Worm (Caenorhabditis elegans) whole organism, L1 larva: ENCODE results near the gene pink-1.

Experiments
- C16A3.4 ChIP-seq: fragments of 150-350 bp; optimal IDR thresholded peaks from 2 replicates; lab custom pipeline; 2014; ENCODE audit warnings: missing biosample characterization, missing genetic modification characterization
- F16B12.6 ChIP-seq: fragments of 150-350 bp; optimal IDR thresholded peaks from 2 replicates; lab custom pipeline; 2014; ENCODE audit warnings: missing biosample characterization, missing genetic modification characterization
- Y116A8C.19 ChIP-seq: sonication (generic microtip); optimal IDR thresholded peaks from 2 replicates; lab custom pipeline; 2016; ENCODE audit warnings: missing compliant biosample characterization, missing genetic modification characterization, borderline replicate concordance
- ama-1 ChIP-seq: fragments of 150-350 bp; optimal IDR thresholded peaks from 2 replicates; lab custom pipeline; 2014
- blmp-1 ChIP-seq: fragments of 150-350 bp; optimal IDR thresholded peaks from 2 replicates; lab custom pipeline; 2014; ENCODE audit warnings: missing biosample characterization, missing genetic modification characterization
- ceh-82 ChIP-seq, 3 experiments: fragments of 150-350 bp in 1 of 3; sonication (generic microtip) in 2 of 3; optimal IDR thresholded peaks; 2 replicates each; lab custom pipeline; 2014 to 2017; ENCODE audit warnings: missing biosample characterization in 3 of 3, missing genetic modification characterization in 3 of 3
- dpl-1 ChIP-seq, 3 experiments: fragments of 150-350 bp in 2 of 3; sonication (generic microtip) in 1 of 3; optimal IDR thresholded peaks; 2 replicates each; lab custom pipeline; 2014 to 2017; ENCODE audit warnings: missing biosample characterization in 3 of 3, missing genetic modification characterization in 3 of 3, missing genetic modification reagents in 3 of 3
- efl-1 ChIP-seq, 4 experiments: fragments of 150-350 bp; optimal IDR thresholded peaks in 3 of 4; peaks in 1 of 4; 1 replicate in 1 of 4; 2 replicates in 3 of 4; lab custom pipeline; 2014; ENCODE audit warnings: missing biosample characterization in 2 of 4, missing genetic modification characterization in 2 of 4, missing genetic modification reagents in 2 of 4
- egl-13 ChIP-seq: sonication (generic microtip); optimal IDR thresholded peaks from 2 replicates; lab custom pipeline; 2016; ENCODE audit warnings: missing genotype, missing genetic modification reagents, missing genetic modification characterization, missing compliant biosample characterization
- egl-27 ChIP-seq, 2 experiments: fragments of 150-350 bp in 1 of 2; sonication (generic microtip); optimal IDR thresholded peaks; 3 replicates each; lab custom pipeline; 2017 to 2018; ENCODE audit warnings: missing biosample characterization in 2 of 2, missing genetic modification characterization in 2 of 2, missing genetic modification reagents in 2 of 2
- elt-3 ChIP-seq, 6 experiments: fragments of 150-350 bp in 1 of 6; sonication (generic microtip); optimal IDR thresholded peaks; 2 replicates each; lab custom pipeline; 2017 to 2018; ENCODE audit warnings: missing biosample characterization in 6 of 6, missing genetic modification characterization in 6 of 6, inconsistent platforms in 1 of 6
- fkh-4 ChIP-seq: sonication (generic microtip); optimal IDR thresholded peaks from 2 replicates; lab custom pipeline; 2016; ENCODE audit warnings: missing compliant biosample characterization, missing genetic modification characterization, borderline replicate concordance
- fkh-8 ChIP-seq: sonication (generic microtip); optimal IDR thresholded peaks from 2 replicates; lab custom pipeline; 2016; ENCODE audit warnings: mild to moderate bottlenecking, missing genetic modification characterization, missing compliant biosample characterization
- hlh-17 ChIP-seq: fragments of 200-800 bp; sonication (Bioruptor generic); optimal IDR thresholded peaks from 2 replicates; lab custom pipeline; 2018; ENCODE audit warnings: missing genetic modification characterization, mild to moderate bottlenecking, missing compliant biosample characterization, moderate library complexity, borderline replicate concordance
- hpl-2 ChIP-seq: fragments of 150-350 bp; optimal IDR thresholded peaks from 2 replicates; lab custom pipeline; 2014; ENCODE audit warnings: missing biosample characterization, missing genetic modification reagents, missing genetic modification characterization
- jun-1 ChIP-seq: fragments of 150-350 bp; optimal IDR thresholded peaks from 2 replicates; lab custom pipeline; 2014; ENCODE audit warnings: missing biosample characterization, missing genetic modification reagents, missing genetic modification characterization
- lin-13 ChIP-seq: fragments of 150-350 bp; optimal IDR thresholded peaks from 2 replicates; lab custom pipeline; 2014; ENCODE audit warnings: missing biosample characterization, missing genetic modification reagents, missing genetic modification characterization
- lin-14 ChIP-seq: fragments of 200-800 bp; sonication (Bioruptor generic); optimal IDR thresholded peaks from 2 replicates; lab custom pipeline; 2018; ENCODE audit warnings: mild to moderate bottlenecking, missing genetic modification characterization, moderate library complexity, missing compliant biosample characterization
- lin-35 ChIP-seq, 2 experiments: fragments of 150-350 bp; optimal IDR thresholded peaks; 2 replicates each; lab custom pipeline; 2014; ENCODE audit warnings: missing biosample characterization in 2 of 2, missing genetic modification characterization in 2 of 2, missing genetic modification reagents in 2 of 2
- lin-39 ChIP-seq: fragments of 150-350 bp; optimal IDR thresholded peaks from 2 replicates; lab custom pipeline; 2014; ENCODE audit warnings: missing biosample characterization, missing genetic modification reagents, missing genetic modification characterization
- lir-3 ChIP-seq: sonication (generic microtip); optimal IDR thresholded peaks from 2 replicates; lab custom pipeline; 2016; ENCODE audit warnings: mild to moderate bottlenecking, missing genetic modification characterization, moderate library complexity, missing compliant biosample characterization; ENCODE audit not compliant: poor library complexity
- lsy-2 ChIP-seq, 2 experiments: fragments of 150-350 bp; optimal IDR thresholded peaks; 2 replicates each; lab custom pipeline; 2014; ENCODE audit warnings: missing biosample characterization in 2 of 2, missing genetic modification characterization in 2 of 2
- mdl-1 ChIP-seq, 2 experiments: fragments of 150-350 bp; optimal IDR thresholded peaks; 2 replicates each; lab custom pipeline; 2014 to 2017; ENCODE audit warnings: missing biosample characterization in 2 of 2, missing genetic modification characterization in 2 of 2, inconsistent platforms in 1 of 2
- mef-2 ChIP-seq: fragments of 150-350 bp; optimal IDR thresholded peaks from 2 replicates; lab custom pipeline; 2014; ENCODE audit warnings: missing biosample characterization, missing genetic modification characterization
- mep-1 ChIP-seq: fragments of 150-350 bp; optimal IDR thresholded peaks from 2 replicates; lab custom pipeline; 2014; ENCODE audit warnings: missing biosample characterization, missing genetic modification characterization
- nhr-11 ChIP-seq: fragments of 150-350 bp; optimal IDR thresholded peaks from 2 replicates; lab custom pipeline; 2014; ENCODE audit warnings: missing biosample characterization, missing genetic modification characterization
- nhr-12 ChIP-seq: sonication (generic microtip); optimal IDR thresholded peaks from 2 replicates; lab custom pipeline; 2017; ENCODE audit warnings: missing biosample characterization, missing genetic modification characterization
- nhr-20 ChIP-seq: sonication (generic microtip); optimal IDR thresholded peaks from 2 replicates; lab custom pipeline; 2016; ENCODE audit warnings: mild to moderate bottlenecking, missing genetic modification characterization, missing compliant biosample characterization
- nhr-28 ChIP-seq: fragments of 150-350 bp; optimal IDR thresholded peaks from 2 replicates; lab custom pipeline; 2014; ENCODE audit warnings: missing biosample characterization, missing genetic modification characterization
- nhr-47 ChIP-seq: sonication (generic microtip); optimal IDR thresholded peaks from 2 replicates; lab custom pipeline; 2016; ENCODE audit warnings: mild to moderate bottlenecking, missing genetic modification characterization, moderate library complexity, missing compliant biosample characterization
- nhr-71 ChIP-seq: sonication (generic microtip); optimal IDR thresholded peaks from 2 replicates; lab custom pipeline; 2016; ENCODE audit warnings: mild to moderate bottlenecking, missing genetic modification characterization, moderate library complexity, missing compliant biosample characterization
- nhr-85 ChIP-seq: sonication (generic microtip); peaks from one replicate; lab custom pipeline; 2016; ENCODE audit warnings: missing genetic modification characterization, inconsistent platforms, missing compliant biosample characterization
- nhr-90 ChIP-seq: sonication (generic microtip); optimal IDR thresholded peaks from 2 replicates; lab custom pipeline; 2016; ENCODE audit warnings: mild to moderate bottlenecking, missing genetic modification characterization, missing compliant biosample characterization; ENCODE audit not compliant: poor library complexity
- pax-3 ChIP-seq: fragments of 200-800 bp; sonication (Bioruptor generic); optimal IDR thresholded peaks from 2 replicates; lab custom pipeline; 2018; ENCODE audit warnings: mild to moderate bottlenecking, missing genetic modification characterization, moderate library complexity, missing compliant biosample characterization
- rnt-1 ChIP-seq: sonication (generic microtip); optimal IDR thresholded peaks from 2 replicates; lab custom pipeline; 2016; ENCODE audit warnings: mild to moderate bottlenecking, missing genetic modification characterization, moderate library complexity, missing compliant biosample characterization
- skn-1 ChIP-seq: fragments of 150-350 bp; optimal IDR thresholded peaks from 2 replicates; lab custom pipeline; 2014; ENCODE audit warnings: missing biosample characterization, missing genetic modification characterization
- snpc-4 ChIP-seq: fragments of 150-350 bp; optimal IDR thresholded peaks from 2 replicates; lab custom pipeline; 2014; ENCODE audit warnings: missing biosample characterization, missing genetic modification characterization
- snu-23 ChIP-seq: sonication (generic microtip); optimal IDR thresholded peaks from 2 replicates; lab custom pipeline; 2016; ENCODE audit warnings: missing genetic modification characterization, missing compliant biosample characterization
- swsn-7 ChIP-seq: sonication (generic microtip); optimal IDR thresholded peaks from 2 replicates; lab custom pipeline; 2016; ENCODE audit warnings: missing genetic modification characterization, missing compliant biosample characterization
- unc-130 ChIP-seq: fragments of 150-350 bp; optimal IDR thresholded peaks from 2 replicates; lab custom pipeline; 2017; ENCODE audit warnings: missing biosample characterization, missing genetic modification characterization, inconsistent platforms
- unc-86 ChIP-seq: sonication (generic microtip); optimal IDR thresholded peaks from 2 replicates; lab custom pipeline; 2016; ENCODE audit warnings: missing genetic modification characterization, missing compliant biosample characterization
- xbp-1 ChIP-seq: sonication (generic microtip); optimal IDR thresholded peaks from 2 replicates; lab custom pipeline; 2016; ENCODE audit warnings: missing genetic modification characterization, missing compliant biosample characterization
- ztf-11 ChIP-seq, 2 experiments: sonication (generic microtip); optimal IDR thresholded peaks; 2 replicates each; lab custom pipeline; 2016 to 2017; ENCODE audit warnings: missing genetic modification characterization in 2 of 2, missing biosample characterization in 1 of 2, missing compliant biosample characterization in 1 of 2
- ztf-4 ChIP-seq: fragments of 150-350 bp; optimal IDR thresholded peaks from 2 replicates; lab custom pipeline; 2014; ENCODE audit warnings: missing biosample characterization, missing genetic modification characterization

pink-1 gene

DNA sequence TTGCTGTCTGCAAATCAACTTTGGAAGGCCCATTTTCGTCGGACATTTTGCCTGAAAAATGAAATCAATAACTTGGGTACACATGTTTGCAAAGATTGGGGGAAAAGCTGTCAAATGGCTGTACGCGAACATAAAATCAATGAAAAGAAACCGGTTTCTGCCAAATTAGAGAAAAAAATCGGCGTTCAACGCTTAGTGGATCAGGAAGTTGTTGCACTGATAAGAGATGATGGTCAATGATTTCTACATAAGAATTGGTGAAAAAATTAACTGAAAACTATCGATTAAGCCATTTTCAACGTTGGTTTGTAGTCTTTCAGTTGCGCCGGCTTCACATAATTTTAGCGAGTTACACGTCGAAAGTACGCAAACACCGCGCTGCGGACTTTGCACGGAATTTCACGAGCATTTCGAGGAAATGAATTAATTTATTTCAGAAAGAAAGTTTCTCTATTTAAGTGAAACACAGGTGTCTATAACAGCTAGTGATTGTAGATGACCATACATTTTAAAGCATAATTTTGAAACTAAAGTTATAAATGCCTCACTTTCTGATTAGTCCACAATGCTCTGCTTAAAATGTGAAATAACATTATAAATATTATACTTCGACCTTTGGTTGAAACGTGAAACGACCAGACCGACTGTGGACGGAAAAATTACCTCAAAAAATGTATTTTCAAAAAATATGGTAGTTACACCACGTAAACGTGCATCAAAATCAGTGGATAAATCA lies 34.2 kb upstream of the pink-1 start, which contains the start of the genes F07F6.4 and F07F6.2:
Gene F07F6.4 (minus strand): TSS at position 51 of the 736 bp plus-strand sequence.
Gene F07F6.2 (plus strand): TSS at position 686 of the 736 bp plus-strand sequence.
- TF ChIP-seq lin-35 (GFP tag; optimal IDR thresholded peaks at IDR 0.05; lab: Kevin White, UChicago): peak; percentile 44 to 63
- TF ChIP-seq efl-1 (optimal IDR thresholded peaks at IDR 0.05; lab: Kevin White, UChicago): peak; percentile 40 to 55
- peak; percentile 56 to 89 for TF ChIP-seq efl-1 (GFP tag; optimal IDR thresholded peaks at IDR 0.05 in 1 of 2; lab: Kevin White, UChicago)
- TF ChIP-seq rnt-1: peak; percentile 20
- peak in 1 of 3 experiments; percentile 31 for TF ChIP-seq ceh-82 (tag; optimal IDR thresholded peaks at IDR 0.05; lab: Kevin White, UChicago)
- peak in 1 of 2 experiments; percentile 15 for TF ChIP-seq lsy-2 (tag; optimal IDR thresholded peaks at IDR 0.05; lab: Kevin White, UChicago)
- no peak for TF ChIP-seq ztf-11 (tag; optimal IDR thresholded peaks at IDR 0.05; lab: Kevin White, UChicago)
- TF ChIP-seq nhr-28 (tag; lab: Kevin White, UChicago): no peak
- TF ChIP-seq F16B12.6 (tag; lab: Kevin White, UChicago): peak; percentile 92
- peak; percentile 34 for TF ChIP-seq blmp-1 (tag; lab: Kevin White, UChicago)
- peak; percentile 2 for TF ChIP-seq nhr-47 (tag; lab: Kevin White, UChicago)
- peak; percentile 30 to 64 (median 42) for TF ChIP-seq dpl-1 (GFP tag; optimal IDR thresholded peaks at IDR 0.05; lab: Kevin White, UChicago)
- peak; percentile 53 for TF ChIP-seq unc-130
- peak; percentile 19 for TF ChIP-seq skn-1 (tag; lab: Kevin White, UChicago)
- TF ChIP-seq jun-1 (tag; lab: Kevin White, UChicago): no peak
- no peak for TF ChIP-seq fkh-8 (tag; lab: Kevin White, UChicago)
- no peak for TF ChIP-seq hpl-2 (GFP tag; lab: Kevin White, UChicago)
- no peak for TF ChIP-seq mef-2
- TF ChIP-seq nhr-71 (tag; lab: Kevin White, UChicago): peak; percentile 32
- peak; percentile 68 for TF ChIP-seq xbp-1 (tag; lab: Kevin White, UChicago)
- TF ChIP-seq, all 84 proteins: peak for 13

- TF ChIP-seq elt-3 (tag; optimal IDR thresholded peaks at IDR 0.05; lab: Kevin White, UChicago) (no peak), nhr-85 (tag; lab: Kevin White, UChicago) (peak; percentile 12)
Observed at ce11 chrII:5426470-5426869, 31.0 kb upstream of the pink-1 start.

- TF ChIP-seq mep-1 (peak; percentile 70), pax-3 (tag; lab: Kevin White, UChicago) (no peak), elt-3 (tag; optimal IDR thresholded peaks at IDR 0.05; lab: Kevin White, UChicago) (peak in 1 of 6 experiments; percentile 74), mdl-1 (tag; optimal IDR thresholded peaks at IDR 0.05; lab: Kevin White, UChicago) (peak in 1 of 2 experiments; percentile 62), hlh-17 (GFP tag; lab: Kevin White, UChicago) (no peak), F16B12.6 (tag; lab: Kevin White, UChicago) (peak; percentile 34), C16A3.4 (tag; lab: Kevin White, UChicago) (peak; percentile 55), efl-1 (optimal IDR thresholded peaks at IDR 0.05; lab: Kevin White, UChicago) (peak; percentile 45 to 55), efl-1 (GFP tag; optimal IDR thresholded peaks at IDR 0.05 in 1 of 2; lab: Kevin White, UChicago) (peak; percentile 45 to 89), nhr-28 (tag; lab: Kevin White, UChicago) (no peak), mef-2 (no peak), ama-1 (lab: Kevin White, UChicago) (no peak), lin-14 (GFP tag; lab: Kevin White, UChicago) (peak; percentile 85), snpc-4 (tag; lab: Kevin White, UChicago) (peak; percentile 6), nhr-90 (peak; percentile 17), egl-13 (no peak), lin-13 (GFP tag; lab: Kevin White, UChicago) (peak; percentile 37), lir-3 (tag; lab: Kevin White, UChicago) (peak; percentile 12), lin-39 (tag; lab: Kevin White, UChicago) (no peak), nhr-11 (tag; lab: Kevin White, UChicago) (no peak), dpl-1 (GFP tag; optimal IDR thresholded peaks at IDR 0.05; lab: Kevin White, UChicago) (peak; percentile 21 to 60 (median 58)), nhr-20 (tag; lab: Kevin White, UChicago) (peak; percentile 60), nhr-47 (tag; lab: Kevin White, UChicago) (peak; percentile 45), ztf-4 (peak; percentile 36), unc-86 (tag; lab: Kevin White, UChicago) (no peak), rnt-1 (peak; percentile 71), nhr-12 (tag; lab: Kevin White, UChicago) (no peak), lin-35 (GFP tag; optimal IDR thresholded peaks at IDR 0.05; lab: Kevin White, UChicago) (peak; percentile 60 to 78), nhr-85 (tag; lab: Kevin White, UChicago) (peak; percentile 79), nhr-71 (tag; lab: Kevin White, UChicago) (peak; percentile 78), egl-27 (tag; optimal IDR thresholded peaks at IDR 0.05; lab: Kevin White, UChicago) (no peak), swsn-7 (peak; percentile 48), Y116A8C.19 (tag; lab: Kevin White, UChicago) (no peak), fkh-4 (tag; lab: Kevin White, UChicago) (no peak), snu-23 (GFP tag; lab: Kevin White, UChicago) (peak; percentile 81)
Observed at ce11 chrII:5426054-5426453, 30.6 kb upstream of the pink-1 start.
